Fruit fly (Drosophila melanogaster): ENCODE data around the gene CG13063.

DNA sequence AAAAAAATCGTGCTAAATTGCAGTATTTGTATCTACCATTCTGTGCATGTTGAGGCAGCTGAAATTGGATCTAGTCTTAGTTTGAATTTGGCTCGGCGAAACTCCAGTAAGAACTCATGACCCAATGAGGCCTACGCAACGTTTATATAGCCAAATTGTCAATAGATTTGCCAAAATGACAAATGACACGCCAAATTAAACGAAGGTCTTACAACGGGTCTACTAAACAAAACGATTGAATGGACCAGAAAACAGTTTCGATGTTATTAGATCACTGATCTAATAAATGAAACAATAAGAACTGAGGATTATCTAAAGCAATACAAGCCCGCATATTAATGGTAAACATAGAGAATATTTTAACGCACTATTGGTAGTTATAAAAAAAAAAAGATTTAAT, 14.8 kb downstream of the CG13063 start, which contains the start of gene CG42718:
- TF ChIP-seq rn (GFP tag; IDR thresholded peaks at IDR 0.05) (no peak), Pif1A (GFP tag; optimal IDR thresholded peaks at IDR 0.05) (no peak), CG10348 (GFP tag; IDR thresholded peaks at IDR 0.05) (no peak), CG4496 (GFP tag; IDR thresholded peaks at IDR 0.05) (no peak), CG15710 (tag; optimal IDR thresholded peaks at IDR 0.05) (no peak), CG14655 (GFP tag; optimal IDR thresholded peaks at IDR 0.05) (no peak), CG12605 (GFP tag; IDR thresholded peaks at IDR 0.05) (no peak), CG13204 (GFP tag; optimal IDR thresholded peaks at IDR 0.05) (no peak), CG17806 (tag; optimal IDR thresholded peaks at IDR 0.05) (no peak)
